Fruit fly (Drosophila melanogaster) whole organism, embryonic: ENCODE results near the gene Rsph3.

Experiments used
- Atf3 ChIP-seq: fragments of 200-800 bp; sonication (Bioruptor generic); optimal IDR thresholded peaks from 3 replicates; lab custom pipeline; 2016; ENCODE audit warnings: missing biosample characterization, missing genetic modification characterization
- CG11247 ChIP-seq: fragments of 200-800 bp; sonication (Bioruptor generic); IDR thresholded peaks from 2 replicates; pipeline ENCODE4 v1.3.6; 2022; ENCODE audit warnings: missing biosample characterization, missing genetic modification characterization
- CG13296 ChIP-seq: fragments of 200-800 bp; sonication (Bioruptor generic); optimal IDR thresholded peaks from 3 replicates; lab custom pipeline; 2018; ENCODE audit warnings: missing biosample characterization, mild to moderate bottlenecking, missing genetic modification characterization
- CG1603 ChIP-seq: fragments of 200-800 bp; sonication (Bioruptor generic); optimal IDR thresholded peaks from 2 replicates; lab custom pipeline; 2019; ENCODE audit warnings: missing biosample characterization, mild to moderate bottlenecking, missing genetic modification characterization, moderate library complexity
- CG17829 ChIP-seq: fragments of 200-800 bp; optimal IDR thresholded peaks from 2 replicates; lab custom pipeline; 2019; ENCODE audit warnings: missing biosample characterization, mild to moderate bottlenecking, missing genetic modification characterization, moderate library complexity
- CG18476 ChIP-seq: fragments of 200-800 bp; sonication (Bioruptor generic); optimal IDR thresholded peaks from 2 replicates; lab custom pipeline; 2016; ENCODE audit warnings: missing biosample characterization, mild to moderate bottlenecking, missing genetic modification characterization
- CG31224 ChIP-seq: fragments of 200-800 bp; sonication (Bioruptor generic); IDR thresholded peaks from 2 replicates; pipeline ENCODE4 v1.3.6; 2022; ENCODE audit warnings: missing biosample characterization, missing genetic modification characterization
- CG31441 ChIP-seq: fragments of 200-800 bp; sonication (Bioruptor generic); IDR thresholded peaks from 2 replicates; pipeline ENCODE4 v1.3.6; 2022; ENCODE audit warnings: missing biosample characterization, missing genetic modification characterization
- CG43689 ChIP-seq: fragments of 200-800 bp; sonication (Bioruptor generic); IDR thresholded peaks from 2 replicates; pipeline ENCODE4 v1.3.6; 2022; ENCODE audit warnings: missing biosample characterization, missing genetic modification characterization
- CG6765 ChIP-seq: fragments of 200-800 bp; sonication (Bioruptor generic); optimal IDR thresholded peaks from 3 replicates; lab custom pipeline; 2017; ENCODE audit warnings: missing biosample characterization, mild to moderate bottlenecking, missing genetic modification characterization
- CG7839 ChIP-seq: fragments of 200-800 bp; sonication (Bioruptor generic); optimal IDR thresholded peaks from 3 replicates; lab custom pipeline; 2018; ENCODE audit warnings: missing biosample characterization, mild to moderate bottlenecking, missing genetic modification characterization, moderate library complexity
- CG9797 ChIP-seq: fragments of 200-800 bp; sonication (Bioruptor generic); optimal IDR thresholded peaks from 3 replicates; lab custom pipeline; 2018; ENCODE audit warnings: missing biosample characterization, mild to moderate bottlenecking, missing genetic modification characterization
- CHES-1-like ChIP-seq: fragments of 200-800 bp; sonication (Bioruptor generic); optimal IDR thresholded peaks from 2 replicates; lab custom pipeline; 2016; ENCODE audit warnings: missing biosample characterization, missing genetic modification characterization
- E2f2 ChIP-seq: fragments of 200-800 bp; sonication (Bioruptor generic); IDR thresholded peaks from 2 replicates; pipeline ENCODE4 v1.3.6; 2022; ENCODE audit warnings: missing biosample characterization, missing genetic modification characterization
- Ets65A ChIP-seq: fragments of 200-800 bp; sonication (Bioruptor generic); peaks from one replicate; lab custom pipeline; 2016; ENCODE audit warnings: missing biosample characterization, missing genetic modification characterization
- Fer1 ChIP-seq: fragments of 200-800 bp; sonication (Bioruptor generic); optimal IDR thresholded peaks from 2 replicates; lab custom pipeline; 2017; ENCODE audit warnings: missing biosample characterization, mild to moderate bottlenecking, missing genetic modification characterization
- Hey ChIP-seq: fragments of 200-800 bp; sonication (Bioruptor generic); optimal IDR thresholded peaks from 3 replicates; lab custom pipeline; 2018; ENCODE audit warnings: missing biosample characterization, mild to moderate bottlenecking, missing genetic modification characterization
- Lhr ChIP-seq: fragments of 200-800 bp; sonication (Bioruptor generic); optimal IDR thresholded peaks from 3 replicates; lab custom pipeline; 2017; ENCODE audit warnings: mild to moderate bottlenecking, missing biosample characterization, missing genetic modification reagents, missing genetic modification characterization
- MTF-1 ChIP-seq: fragments of 200-800 bp; sonication (Bioruptor generic); optimal IDR thresholded peaks from 2 replicates; lab custom pipeline; 2018; ENCODE audit warnings: missing biosample characterization, mild to moderate bottlenecking, missing genetic modification characterization, borderline replicate concordance
- Myb ChIP-seq: fragments of 200-800 bp; sonication (Bioruptor generic); optimal IDR thresholded peaks from 2 replicates; lab custom pipeline; 2016; ENCODE audit warnings: missing biosample characterization, missing genetic modification characterization
- NC2α ChIP-seq: fragments of 200-800 bp; sonication (Bioruptor generic); optimal IDR thresholded peaks from 2 replicates; lab custom pipeline; 2016; ENCODE audit warnings: missing biosample characterization, missing genetic modification characterization
- Nf-YB ChIP-seq: fragments of 200-800 bp; sonication (Bioruptor generic); optimal IDR thresholded peaks from 3 replicates; lab custom pipeline; 2019; ENCODE audit warnings: missing biosample characterization, mild to moderate bottlenecking, missing genetic modification characterization, moderate library complexity
- Ravus ChIP-seq: fragments of 200-800 bp; sonication (Bioruptor generic); IDR thresholded peaks from 2 replicates; pipeline ENCODE4 v1.3.6; 2022; ENCODE audit warnings: missing biosample characterization, missing genetic modification characterization
- Tbp ChIP-seq: fragments of >200 bp; optimal IDR thresholded peaks from 2 replicates; lab custom pipeline; 2018; ENCODE audit warnings: missing biosample characterization, missing genetic modification characterization
- bbx ChIP-seq: fragments of 200-800 bp; sonication (Bioruptor generic); IDR thresholded peaks from 2 replicates; pipeline ENCODE4 v1.3.6; 2022; ENCODE audit warnings: missing biosample characterization, missing genetic modification characterization; ENCODE audit not compliant: partially characterized antibody
- dan ChIP-seq: fragments of 200-800 bp; sonication (Bioruptor generic); IDR thresholded peaks from 2 replicates; pipeline ENCODE4 v1.3.6; 2022; ENCODE audit warnings: missing biosample characterization, missing genetic modification characterization
- emc ChIP-seq: fragments of 200-800 bp; sonication (Bioruptor generic); optimal IDR thresholded peaks from 2 replicates; lab custom pipeline; 2016; ENCODE audit warnings: missing biosample characterization, missing genetic modification characterization
- esg ChIP-seq: fragments of 200-800 bp; sonication (Bioruptor generic); conservative IDR thresholded peaks from 2 replicates; pipeline ENCODE4 v1.3.6; 2022; ENCODE audit warnings: missing biosample characterization, missing genetic modification characterization
- fd64A ChIP-seq: fragments of 200-800 bp; sonication (Bioruptor generic); optimal IDR thresholded peaks from 3 replicates; lab custom pipeline; 2018; ENCODE audit warnings: missing biosample characterization, mild to moderate bottlenecking, missing genetic modification characterization
- fd96Cb ChIP-seq: fragments of 200-800 bp; sonication (Bioruptor generic); optimal IDR thresholded peaks from 2 replicates; lab custom pipeline; 2018; ENCODE audit warnings: missing biosample characterization, mild to moderate bottlenecking, missing genetic modification characterization, moderate library complexity
- gfzf ChIP-seq: fragments of 200-800 bp; sonication (Bioruptor generic); optimal IDR thresholded peaks from 2 replicates; lab custom pipeline; 2016; ENCODE audit warnings: missing biosample characterization, mild to moderate bottlenecking, missing genetic modification characterization, moderate library complexity
- inv ChIP-seq: fragments of 200-800 bp; sonication (Bioruptor generic); IDR thresholded peaks from 2 replicates; pipeline ENCODE4 v1.3.6; 2022; ENCODE audit warnings: missing biosample characterization, missing genetic modification characterization; ENCODE audit not compliant: partially characterized antibody
- kah ChIP-seq: fragments of 200-800 bp; sonication (Bioruptor generic); optimal IDR thresholded peaks from 2 replicates; lab custom pipeline; 2018; ENCODE audit warnings: missing biosample characterization, mild to moderate bottlenecking, missing genetic modification characterization
- maf-S ChIP-seq: fragments of 200-800 bp; sonication (Bioruptor generic); optimal IDR thresholded peaks from 2 replicates; lab custom pipeline; 2016; ENCODE audit warnings: missing biosample characterization, missing genetic modification characterization
- onecut ChIP-seq: fragments of 200-800 bp; sonication (Bioruptor generic); IDR thresholded peaks from 2 replicates; pipeline ENCODE4 v1.3.6; 2022; ENCODE audit warnings: missing biosample characterization, missing genetic modification characterization
- repo ChIP-seq: fragments of 200-800 bp; sonication (Bioruptor generic); optimal IDR thresholded peaks from 2 replicates; lab custom pipeline; 2016; ENCODE audit warnings: missing biosample characterization, missing genetic modification characterization
- scrt ChIP-seq: fragments of 200-800 bp; sonication (Bioruptor generic); optimal IDR thresholded peaks from 2 replicates; lab custom pipeline; 2018; ENCODE audit warnings: missing biosample characterization, mild to moderate bottlenecking, missing genetic modification characterization, moderate library complexity
- sim ChIP-seq: fragments of 200-800 bp; sonication (Bioruptor generic); IDR thresholded peaks from 2 replicates; pipeline ENCODE4 v1.3.6; 2022; ENCODE audit warnings: missing biosample characterization, missing genetic modification characterization
- so ChIP-seq: fragments of 200-800 bp; sonication (Bioruptor generic); IDR thresholded peaks from 3 replicates; pipeline ENCODE4 v1.3.6; 2022; ENCODE audit warnings: missing biosample characterization, missing genetic modification characterization

Rsph3 gene

DNA sequence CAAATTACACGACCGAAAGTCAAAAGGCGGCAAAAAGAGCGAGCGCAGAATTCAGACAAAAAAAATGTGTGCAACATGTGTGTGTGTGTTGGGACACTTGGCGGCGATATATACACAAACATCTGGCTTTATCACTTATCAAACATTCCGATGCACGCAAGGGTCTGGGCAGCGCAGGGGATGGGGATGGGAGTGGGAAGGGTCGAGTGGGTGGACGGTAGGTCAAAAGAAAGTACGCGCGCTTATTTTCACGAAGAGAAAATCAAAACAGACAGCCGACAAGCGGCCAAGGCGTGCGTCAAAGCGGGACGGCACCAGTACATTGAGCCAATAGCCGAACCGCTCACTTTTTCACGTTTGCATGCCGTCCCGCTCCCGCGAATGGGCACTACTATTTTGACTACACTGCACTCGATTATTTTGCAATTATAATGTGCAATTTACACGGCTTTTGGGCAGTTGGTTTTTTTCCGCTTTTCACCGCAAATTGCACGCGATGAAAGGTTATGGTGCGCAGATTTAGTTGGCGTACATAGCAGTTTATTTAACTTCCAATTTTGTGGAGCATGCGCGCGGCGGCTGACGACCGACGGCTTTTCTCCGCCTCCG lies 20.8 kb downstream of the Rsph3 start (continued):
- TF ChIP-seq esg: no peak
- 0 out of 2 replicates have a peak, but pooled peaks have one; percentile 6 for TF ChIP-seq bbx (GFP tag; lab: Robert Waterston, UW)
- no peak for TF ChIP-seq Myb (GFP tag; lab: Kevin White, UChicago)
- no peak for TF ChIP-seq Lhr (GFP tag; lab: Kevin White, UChicago)
- TF ChIP-seq Hey (tag; lab: Kevin White, UChicago): no peak
- TF ChIP-seq dan (GFP tag; lab: Robert Waterston, UW): no peak
- TF ChIP-seq CG1603 (tag; lab: Kevin White, UChicago): no peak
- TF ChIP-seq E2f2: peak; percentile 44; the same call in 1 of the 2 replicates
- TF ChIP-seq CG13296 (GFP tag; lab: Kevin White, UChicago): no peak
- no peak for TF ChIP-seq repo (GFP tag; lab: Kevin White, UChicago)
- TF ChIP-seq CG31441 (GFP tag; lab: Robert Waterston, UW): no peak
- no peak for TF ChIP-seq fd96Cb
- no peak for TF ChIP-seq NC2α (GFP tag; lab: Kevin White, UChicago)
- no peak for TF ChIP-seq CG11247 (GFP tag; lab: Robert Waterston, UW)
- TF ChIP-seq CG31224 (GFP tag; lab: Robert Waterston, UW): no peak
- TF ChIP-seq fd64A (GFP tag; lab: Kevin White, UChicago): no peak
- TF ChIP-seq Nf-YB: peak; percentile 85
- TF ChIP-seq gfzf (GFP tag; lab: Kevin White, UChicago): no peak

DNA sequence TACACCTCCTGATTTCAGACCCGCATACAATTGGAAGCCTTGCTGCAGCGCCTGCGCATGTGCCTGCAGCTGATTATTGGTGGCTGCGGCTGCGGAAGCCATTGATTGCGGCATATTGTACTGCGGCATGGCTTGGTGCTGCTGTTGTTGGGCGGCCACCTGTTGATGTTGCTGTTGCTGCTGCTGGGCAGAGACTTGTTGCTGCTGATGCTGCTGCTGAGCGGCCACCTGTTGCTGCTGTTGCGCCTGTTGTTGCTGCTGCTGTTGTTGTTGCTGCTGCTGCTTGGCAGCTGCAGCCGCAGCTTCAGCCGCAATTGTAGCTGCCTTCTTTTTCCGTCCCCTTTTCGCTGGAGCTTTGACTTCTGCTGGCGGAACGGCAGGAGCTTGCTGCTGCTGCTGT lies 32.0 kb downstream of the Rsph3 start:
- TF ChIP-seq kah (peak; percentile 49), Atf3 (GFP tag; lab: Kevin White, UChicago) (no peak), scrt (GFP tag; lab: Kevin White, UChicago) (peak; percentile 52)

DNA sequence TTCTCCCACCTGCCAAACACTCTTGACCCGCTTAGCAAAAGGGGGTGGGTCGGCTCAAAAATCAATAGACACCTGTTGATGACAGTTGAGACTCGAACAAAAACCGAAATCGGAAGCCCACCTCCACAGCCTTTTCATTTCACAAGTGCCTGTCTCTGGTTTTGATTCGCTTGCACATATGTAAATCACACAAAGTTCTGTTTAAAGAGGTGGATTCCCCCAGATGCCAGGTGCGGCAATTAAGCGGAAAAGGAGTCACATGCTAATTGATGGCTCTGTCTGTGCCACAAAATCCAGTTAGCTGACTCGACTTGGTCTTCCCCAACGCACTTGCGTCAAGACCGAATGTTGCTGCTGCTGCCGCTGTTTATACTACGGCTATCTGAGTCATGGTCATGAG lies 38.5 kb downstream of the Rsph3 start:
- no peak for TF ChIP-seq emc (GFP tag; lab: Kevin White, UChicago)
- no peak for TF ChIP-seq CG17829 (tag; lab: Kevin White, UChicago)
- no peak for TF ChIP-seq MTF-1 (GFP tag; lab: Kevin White, UChicago)
- no peak for TF ChIP-seq CG18476 (GFP tag; lab: Kevin White, UChicago)
- no peak for TF ChIP-seq CHES-1-like (GFP tag; lab: Kevin White, UChicago)
- no peak for TF ChIP-seq CG7839 (tag; lab: Kevin White, UChicago)
- no peak for TF ChIP-seq maf-S (GFP tag; lab: Kevin White, UChicago)
- TF ChIP-seq sim (GFP tag; lab: Robert Waterston, UW): no peak
- no peak for TF ChIP-seq Fer1
- peak; percentile 23 for TF ChIP-seq onecut (GFP tag; lab: Robert Waterston, UW)
- TF ChIP-seq Ravus (GFP tag; lab: Robert Waterston, UW): no peak
- TF ChIP-seq inv: no peak
- TF ChIP-seq so (GFP tag; lab: Robert Waterston, UW): no peak
- no peak for TF ChIP-seq CG43689 (GFP tag; lab: Robert Waterston, UW)
- TF ChIP-seq CG6765: no peak
- no peak for TF ChIP-seq Tbp (GFP tag; lab: Kevin White, UChicago)
- peak; percentile 61 for TF ChIP-seq Ets65A (GFP tag; lab: Kevin White, UChicago)
- no peak for TF ChIP-seq CG9797
